Fruit fly (Drosophila melanogaster) whole organism, embryonic: Measurements from ENCODE around the gene CG33172.
A peak's percentile ranks its signal among the peaks of the same experiment; 100 is the strongest.

ENCODE experiments used
- Blimp-1 ChIP-seq: fragments of 200-800 bp; sonication (Bioruptor generic); optimal IDR thresholded peaks from 3 replicates; lab custom pipeline; 2018; ENCODE audit warnings: missing biosample characterization, missing genetic modification characterization, mild to moderate bottlenecking, moderate library complexity, missing genetic modification reagents
- CG10959 ChIP-seq: fragments of 200-800 bp; sonication (Bioruptor generic); IDR thresholded peaks from 2 replicates; pipeline ENCODE4 v1.3.6; 2022; ENCODE audit warnings: missing biosample characterization, missing genetic modification characterization
- CG12155 ChIP-seq: fragments of 200-800 bp; sonication (Bioruptor generic); optimal IDR thresholded peaks from 3 replicates; lab custom pipeline; 2016; ENCODE audit warnings: missing biosample characterization, missing genetic modification characterization
- CG13424 ChIP-seq: fragments of 200-800 bp; sonication (Bioruptor generic); optimal IDR thresholded peaks from 2 replicates; lab custom pipeline; 2019; ENCODE audit warnings: missing biosample characterization, mild to moderate bottlenecking, missing genetic modification characterization, moderate library complexity
- CG13624 ChIP-seq: fragments of 200-800 bp; sonication (Bioruptor generic); optimal IDR thresholded peaks from 2 replicates; lab custom pipeline; 2016; ENCODE audit warnings: missing biosample characterization, missing genetic modification characterization
- CG16863 ChIP-seq: fragments of 200-800 bp; sonication (Bioruptor generic); optimal IDR thresholded peaks from 3 replicates; lab custom pipeline; 2016; ENCODE audit warnings: missing biosample characterization, missing genetic modification characterization
- CG17361 ChIP-seq: fragments of 200-800 bp; sonication (Bioruptor generic); IDR thresholded peaks from 3 replicates; pipeline ENCODE4 v1.3.6; 2022; ENCODE audit warnings: missing biosample characterization, missing genetic modification characterization
- CG18262 ChIP-seq: fragments of 200-800 bp; optimal IDR thresholded peaks from 3 replicates; lab custom pipeline; 2019; ENCODE audit warnings: missing biosample characterization, mild to moderate bottlenecking, missing genetic modification characterization, moderate library complexity
- CG18764 ChIP-seq: fragments of 200-800 bp; sonication (Bioruptor generic); optimal IDR thresholded peaks from 3 replicates; lab custom pipeline; 2016; ENCODE audit warnings: missing biosample characterization, missing genetic modification characterization
- CG2199 ChIP-seq: fragments of 200-800 bp; sonication (Bioruptor generic); IDR thresholded peaks from 3 replicates; pipeline ENCODE4 v1.3.6; 2022; ENCODE audit warnings: missing biosample characterization, missing genetic modification characterization
- CG2889 ChIP-seq: fragments of 200-800 bp; sonication (Bioruptor generic); IDR thresholded peaks from 3 replicates; pipeline ENCODE4 v1.3.6; 2022; ENCODE audit warnings: missing biosample characterization, missing genetic modification characterization
- CG5245 ChIP-seq: fragments of 200-800 bp; sonication (Bioruptor generic); optimal IDR thresholded peaks from 3 replicates; lab custom pipeline; 2016; ENCODE audit warnings: missing biosample characterization, missing genetic modification characterization
- CG5953 ChIP-seq: fragments of 200-800 bp; sonication (Bioruptor generic); IDR thresholded peaks from 2 replicates; pipeline ENCODE4 v1.3.6; 2022; ENCODE audit warnings: missing biosample characterization, missing genetic modification characterization
- CG8924 ChIP-seq: fragments of 200-800 bp; optimal IDR thresholded peaks from 3 replicates; lab custom pipeline; 2019; ENCODE audit warnings: missing biosample characterization, mild to moderate bottlenecking, missing genetic modification characterization, moderate library complexity
- CG9437 ChIP-seq: fragments of 200-800 bp; sonication (Bioruptor generic); optimal IDR thresholded peaks from 2 replicates; lab custom pipeline; 2018; ENCODE audit warnings: missing biosample characterization, mild to moderate bottlenecking, missing genetic modification characterization
- Chrac-16 ChIP-seq: fragments of 200-800 bp; sonication (Bioruptor generic); optimal IDR thresholded peaks from 3 replicates; lab custom pipeline; 2016; ENCODE audit warnings: missing biosample characterization, missing genetic modification characterization
- D19A ChIP-seq: fragments of 200-800 bp; optimal IDR thresholded peaks from 3 replicates; lab custom pipeline; 2019; ENCODE audit warnings: missing biosample characterization, mild to moderate bottlenecking, missing genetic modification characterization, moderate library complexity
- Dad ChIP-seq: fragments of 200-800 bp; sonication (Bioruptor generic); optimal IDR thresholded peaks from 3 replicates; lab custom pipeline; 2016; ENCODE audit warnings: missing biosample characterization, missing genetic modification characterization
- Dek ChIP-seq: fragments of 200-800 bp; sonication (Bioruptor generic); optimal IDR thresholded peaks from 3 replicates; lab custom pipeline; 2019; ENCODE audit warnings: missing biosample characterization, mild to moderate bottlenecking, missing genetic modification characterization, moderate library complexity
- Elba2 ChIP-seq: fragments of 200-800 bp; sonication (Bioruptor generic); optimal IDR thresholded peaks from 3 replicates; lab custom pipeline; 2016; ENCODE audit warnings: missing biosample characterization, missing genetic modification characterization
- Fer1 ChIP-seq: fragments of 200-800 bp; sonication (Bioruptor generic); optimal IDR thresholded peaks from 2 replicates; lab custom pipeline; 2017; ENCODE audit warnings: missing biosample characterization, mild to moderate bottlenecking, missing genetic modification characterization
- Fer2 ChIP-seq: fragments of 200-800 bp; sonication (Bioruptor generic); optimal IDR thresholded peaks from 2 replicates; lab custom pipeline; 2018; ENCODE audit warnings: missing biosample characterization, mild to moderate bottlenecking, missing genetic modification characterization, moderate library complexity
- Hmr ChIP-seq: fragments of 200-800 bp; sonication (Bioruptor generic); optimal IDR thresholded peaks from 3 replicates; lab custom pipeline; 2017; ENCODE audit warnings: mild to moderate bottlenecking, missing biosample characterization, missing genetic modification reagents, missing genetic modification characterization
- Max ChIP-seq: fragments of 200-800 bp; sonication (Bioruptor generic); optimal IDR thresholded peaks from 2 replicates; lab custom pipeline; 2016; ENCODE audit warnings: missing biosample characterization, mild to moderate bottlenecking, missing genetic modification characterization
- Med ChIP-seq: fragments of 200-800 bp; sonication (Bioruptor generic); peaks from one replicate; lab custom pipeline; 2016; ENCODE audit warnings: missing biosample characterization, missing genetic modification characterization, mild to moderate bottlenecking, inconsistent platforms, moderate library complexity
- Mrtf ChIP-seq: fragments of 200-800 bp; sonication (Bioruptor generic); IDR thresholded peaks from 3 replicates; pipeline ENCODE4 v1.3.6; 2022; ENCODE audit warnings: missing biosample characterization, missing genetic modification characterization
- Nf-YC ChIP-seq: fragments of 200-800 bp; optimal IDR thresholded peaks from 3 replicates; lab custom pipeline; 2019; ENCODE audit warnings: missing biosample characterization, mild to moderate bottlenecking, missing genetic modification characterization, moderate library complexity
- Trl ChIP-seq, 3 experiments: fragments of >200 bp in 2 of 3; fragments of 200-800 bp in 1 of 3; sonication (Bioruptor generic) in 1 of 3; optimal IDR thresholded peaks; 2 replicates in 1 of 3; 3 replicates in 2 of 3; lab custom pipeline; 2016 to 2017; ENCODE audit warnings: missing biosample characterization in 1 of 3, missing genetic modification characterization in 1 of 3
- ab ChIP-seq: fragments of 200-800 bp; sonication (Bioruptor generic); optimal IDR thresholded peaks from 2 replicates; lab custom pipeline; 2016; ENCODE audit warnings: missing biosample characterization, missing genetic modification characterization
- bbx ChIP-seq: fragments of 200-800 bp; sonication (Bioruptor generic); IDR thresholded peaks from 2 replicates; pipeline ENCODE4 v1.3.6; 2022; ENCODE audit warnings: missing biosample characterization, missing genetic modification characterization; ENCODE audit not compliant: partially characterized antibody
- cg ChIP-seq: fragments of 200-800 bp; sonication (Bioruptor generic); optimal IDR thresholded peaks from 3 replicates; lab custom pipeline; 2019; ENCODE audit warnings: missing biosample characterization, mild to moderate bottlenecking, missing genetic modification characterization, moderate library complexity
- dati ChIP-seq: fragments of 200-800 bp; sonication (Bioruptor generic); IDR thresholded peaks from 2 replicates; pipeline ENCODE4 v1.3.6; 2022; ENCODE audit warnings: missing biosample characterization, missing genetic modification characterization
- hbn ChIP-seq: fragments of 200-800 bp; sonication (Bioruptor generic); IDR thresholded peaks from 2 replicates; pipeline ENCODE4 v1.3.6; 2022; ENCODE audit warnings: missing biosample characterization, missing genetic modification characterization; ENCODE audit not compliant: partially characterized antibody
- ind ChIP-seq: fragments of 200-800 bp; sonication (Bioruptor generic); optimal IDR thresholded peaks from 3 replicates; lab custom pipeline; 2016; ENCODE audit warnings: missing biosample characterization, missing genetic modification characterization
- insv ChIP-seq, 2 experiments: fragments of 200-800 bp; sonication (Bioruptor generic); optimal IDR thresholded peaks; 3 replicates each; lab custom pipeline; 2016 to 2018; ENCODE audit warnings: missing biosample characterization in 2 of 2, missing genetic modification characterization in 2 of 2
- lola ChIP-seq, 3 experiments: fragments of >200 bp in 2 of 3; fragments of 200-800 bp in 1 of 3; sonication (Bioruptor generic) in 1 of 3; optimal IDR thresholded peaks; 2 replicates each; lab custom pipeline; 2017 to 2019; ENCODE audit warnings: missing biosample characterization in 3 of 3, missing genetic modification characterization in 3 of 3, mild to moderate bottlenecking in 1 of 3, moderate library complexity in 1 of 3
- mam ChIP-seq: fragments of 200-800 bp; sonication (Bioruptor generic); optimal IDR thresholded peaks from 3 replicates; lab custom pipeline; 2016; ENCODE audit warnings: missing biosample characterization, missing genetic modification characterization
- nau ChIP-seq: fragments of 200-800 bp; sonication (Bioruptor generic); optimal IDR thresholded peaks from 3 replicates; lab custom pipeline; 2017; ENCODE audit warnings: missing biosample characterization, mild to moderate bottlenecking, missing genetic modification characterization, missing genetic modification reagents
- peb ChIP-seq: fragments of 200-800 bp; sonication (Bioruptor generic); IDR thresholded peaks from 2 replicates; pipeline ENCODE4 v1.3.6; 2022; ENCODE audit warnings: missing biosample characterization, missing genetic modification characterization
- pfk ChIP-seq: fragments of 200-800 bp; sonication (Bioruptor generic); optimal IDR thresholded peaks from 2 replicates; lab custom pipeline; 2018; ENCODE audit warnings: missing biosample characterization, mild to moderate bottlenecking, missing genetic modification characterization, moderate library complexity
- phol ChIP-seq: fragments of 200-800 bp; sonication (Bioruptor generic); optimal IDR thresholded peaks from 3 replicates; lab custom pipeline; 2018; ENCODE audit warnings: missing biosample characterization, mild to moderate bottlenecking, missing genetic modification characterization, moderate library complexity
- pros ChIP-seq: fragments of 200-800 bp; sonication (Bioruptor generic); optimal IDR thresholded peaks from 3 replicates; lab custom pipeline; 2019; ENCODE audit warnings: missing biosample characterization, mild to moderate bottlenecking, missing genetic modification characterization, moderate library complexity
- row ChIP-seq: fragments of 200-800 bp; sonication (Bioruptor generic); IDR thresholded peaks from 3 replicates; pipeline ENCODE4 v1.3.6; 2022; ENCODE audit warnings: missing biosample characterization, missing genetic modification characterization
- sd ChIP-seq: fragments of 200-800 bp; sonication (Bioruptor generic); optimal IDR thresholded peaks from 3 replicates; lab custom pipeline; 2018; ENCODE audit warnings: missing biosample characterization, mild to moderate bottlenecking, missing genetic modification characterization, moderate library complexity
- sens ChIP-seq: fragments of 200-800 bp; sonication (Bioruptor generic); peaks from one replicate; lab custom pipeline; 2016; ENCODE audit warnings: missing biosample characterization, missing genetic modification characterization
- sens-2 ChIP-seq: fragments of 200-800 bp; sonication (Bioruptor generic); IDR thresholded peaks from 2 replicates; pipeline ENCODE4 v1.3.6; 2022; ENCODE audit warnings: missing biosample characterization, missing genetic modification characterization
- sob ChIP-seq: fragments of 200-800 bp; sonication (Bioruptor generic); IDR thresholded peaks from 2 replicates; pipeline ENCODE4 v1.3.6; 2022; ENCODE audit warnings: missing biosample characterization, missing genetic modification characterization
- trh ChIP-seq: fragments of 200-800 bp; sonication (Bioruptor generic); optimal IDR thresholded peaks from 2 replicates; lab custom pipeline; 2016; ENCODE audit warnings: missing biosample characterization, missing genetic modification characterization
- usp ChIP-seq: fragments of >200 bp; optimal IDR thresholded peaks from 2 replicates; lab custom pipeline; 2017; ENCODE audit warnings: missing biosample characterization, missing genetic modification characterization

CG33172 gene

dm6 chrX:15814485-15814884, 45.0 kb downstream of the CG33172 start:
- TF ChIP-seq CG13424 (tag; lab: Kevin White, UChicago) (no peak), Hmr (GFP tag; lab: Kevin White, UChicago) (no peak), pfk (GFP tag; lab: Kevin White, UChicago) (no peak), Fer1 (GFP tag; lab: Kevin White, UChicago) (no peak), Dad (GFP tag; lab: Kevin White, UChicago) (no peak), sd (tag; lab: Kevin White, UChicago) (peak; percentile 21), CG16863 (no peak), cg (GFP tag; lab: Kevin White, UChicago) (peak; percentile 58), Fer2 (tag; lab: Kevin White, UChicago) (no peak), CG9437 (GFP tag; lab: Kevin White, UChicago) (no peak), usp (GFP tag; lab: Kevin White, UChicago) (no peak), Blimp-1 (peak; percentile 73), CG8924 (tag; lab: Kevin White, UChicago) (no peak)

DNA sequence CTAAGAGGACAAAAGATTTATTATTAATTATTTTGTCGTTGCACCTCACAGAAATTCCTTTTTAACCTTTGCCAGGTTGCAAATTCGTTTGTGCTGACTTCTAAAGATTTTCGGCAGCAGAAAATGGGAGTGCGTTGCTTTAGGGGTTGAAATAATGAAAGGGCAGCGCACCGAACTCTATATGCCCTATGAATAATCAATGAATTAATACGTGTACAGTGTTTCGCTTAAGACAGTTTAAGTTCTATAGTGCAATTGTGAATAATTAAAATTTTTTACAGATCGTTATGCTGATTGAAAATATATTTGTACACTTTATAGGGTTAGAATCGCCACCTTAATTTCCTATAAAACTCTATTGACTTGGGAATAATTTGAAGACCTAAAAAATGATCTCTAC, 46.7 kb downstream of the CG33172 start:
- TF ChIP-seq CG18262 (peak; percentile 13), ind (no peak), D19A (tag; lab: Kevin White, UChicago) (peak; percentile 98), mam (GFP tag; lab: Kevin White, UChicago) (no peak), dati (GFP tag; lab: Robert Waterston, UW) (no peak), bbx (GFP tag; lab: Robert Waterston, UW) (no peak), CG18764 (GFP tag; lab: Kevin White, UChicago) (no peak), Max (GFP tag; lab: Kevin White, UChicago) (no peak), Med (GFP tag; lab: Kevin White, UChicago) (peak; percentile 58), CG5953 (GFP tag; lab: Robert Waterston, UW) (no peak), CG2889 (GFP tag; lab: Robert Waterston, UW) (no peak), row (GFP tag; lab: Robert Waterston, UW) (peak; percentile 35; the same call in 1 of the 3 replicates), sens (GFP tag; lab: Kevin White, UChicago) (peak; percentile 53)

DNA sequence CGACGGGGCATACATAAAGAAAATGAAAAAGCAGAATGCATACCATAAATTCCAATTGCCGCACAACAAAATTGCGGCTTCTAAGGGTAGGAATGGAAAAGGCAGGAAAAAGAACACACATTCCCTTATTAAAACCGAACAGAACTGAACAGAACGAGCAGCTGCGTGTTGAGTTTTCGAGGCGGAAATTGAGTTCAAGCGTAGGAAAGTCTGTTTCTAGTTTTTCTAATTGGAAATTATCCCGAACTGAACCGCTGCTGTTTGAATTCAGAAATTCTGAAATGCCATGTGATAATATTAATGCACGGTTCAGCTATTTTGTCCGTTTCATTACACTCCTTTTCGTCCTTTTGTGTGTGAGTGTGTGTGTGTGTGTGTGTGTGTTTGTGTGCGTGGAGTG, 47.4 kb downstream of the CG33172 start:
- TF ChIP-seq CG10959 (no peak), CG17361 (GFP tag; lab: Robert Waterston, UW) (no peak), Trl (optimal IDR thresholded peaks at IDR 0.05; lab: Kevin White, UChicago) (no peak), Trl (GFP tag; optimal IDR thresholded peaks at IDR 0.05; lab: Kevin White, UChicago) (no peak), trh (GFP tag; lab: Kevin White, UChicago) (no peak), Dek (tag; lab: Kevin White, UChicago) (no peak), ab (no peak), pros (peak; percentile 94), CG2199 (GFP tag; lab: Robert Waterston, UW) (peak; percentile 62; the same call in 2 of the 3 replicates), sob (GFP tag; lab: Robert Waterston, UW) (no peak), hbn (GFP tag; lab: Robert Waterston, UW) (no peak), sens-2 (no peak), Blimp-1 (no peak), nau (GFP tag; lab: Kevin White, UChicago) (no peak), insv (GFP tag; optimal IDR thresholded peaks at IDR 0.05; lab: Kevin White, UChicago) (peak; percentile 46 to 94), lola (GFP tag; optimal IDR thresholded peaks at IDR 0.05; lab: Kevin White, UChicago) (no peak), CG13624 (no peak), Mrtf (GFP tag; lab: Robert Waterston, UW) (no peak), phol (tag; lab: Kevin White, UChicago) (no peak), Elba2 (peak; percentile 78), Nf-YC (no peak), peb (no peak), CG5245 (GFP tag; lab: Kevin White, UChicago) (no peak), CG13424 (tag; lab: Kevin White, UChicago) (no peak), CG12155 (GFP tag; lab: Kevin White, UChicago) (no peak), Chrac-16 (no peak)
